Fruit fly (Drosophila melanogaster) whole organism, adult: ENCODE measurements around the gene GstT3.
"Not testable (repeated sequence)": the region's sequence is repeated elsewhere in the genome, so short reads cannot be mapped to it uniquely, and the experiment has no call there.

ENCODE experiments used
- CG11617 ChIP-seq: fragments of 200-800 bp; sonication (Bioruptor generic); optimal IDR thresholded peaks from 2 replicates; lab custom pipeline; 2017; ENCODE audit warnings: mild to moderate bottlenecking, missing biosample characterization, missing genetic modification reagents, missing genetic modification characterization
- CG12768 ChIP-seq: fragments of 200-800 bp; sonication (Bioruptor generic); optimal IDR thresholded peaks from 2 replicates; lab custom pipeline; 2017; ENCODE audit warnings: missing biosample characterization, missing genetic modification characterization, mild to moderate bottlenecking, moderate library complexity, missing genetic modification reagents
- CG14711 ChIP-seq: fragments of 200-800 bp; sonication (Bioruptor generic); optimal IDR thresholded peaks from 2 replicates; lab custom pipeline; 2018; ENCODE audit warnings: missing biosample characterization, mild to moderate bottlenecking, missing genetic modification characterization, moderate library complexity
- CG1620 ChIP-seq: fragments of 200-800 bp; sonication (Bioruptor generic); optimal IDR thresholded peaks from 2 replicates; lab custom pipeline; 2016; ENCODE audit warnings: missing biosample characterization, missing genetic modification characterization
- CG33017 ChIP-seq: fragments of 200-800 bp; sonication (Bioruptor generic); optimal IDR thresholded peaks from 2 replicates; lab custom pipeline; 2018; ENCODE audit warnings: missing biosample characterization, mild to moderate bottlenecking, missing genetic modification characterization, moderate library complexity
- CG5204 ChIP-seq: fragments of 200-800 bp; sonication (Bioruptor generic); optimal IDR thresholded peaks from 2 replicates; lab custom pipeline; 2016; ENCODE audit warnings: missing biosample characterization, missing genetic modification characterization
- CG7045 ChIP-seq: fragments of 200-800 bp; sonication (Bioruptor generic); optimal IDR thresholded peaks from 2 replicates; lab custom pipeline; 2017; ENCODE audit warnings: missing biosample characterization, mild to moderate bottlenecking, missing genetic modification characterization
- CG7101 ChIP-seq: fragments of 200-800 bp; sonication (Bioruptor generic); optimal IDR thresholded peaks from 2 replicates; lab custom pipeline; 2018; ENCODE audit warnings: missing biosample characterization, mild to moderate bottlenecking, missing genetic modification characterization, moderate library complexity
- Clk ChIP-seq: fragments of 200-800 bp; sonication (Bioruptor generic); optimal IDR thresholded peaks from 2 replicates; lab custom pipeline; 2017; ENCODE audit warnings: missing biosample characterization, missing genetic modification characterization
- Crg-1 ChIP-seq: fragments of 200-800 bp; sonication (Bioruptor generic); optimal IDR thresholded peaks from 2 replicates; lab custom pipeline; 2016; ENCODE audit warnings: missing biosample characterization, missing genetic modification characterization
- Hr96 ChIP-seq: fragments of 200-800 bp; sonication (Bioruptor generic); optimal IDR thresholded peaks from 2 replicates; lab custom pipeline; 2016; ENCODE audit warnings: missing biosample characterization, missing genetic modification characterization
- Mnt ChIP-seq: fragments of 200-800 bp; sonication (Bioruptor generic); optimal IDR thresholded peaks from 2 replicates; lab custom pipeline; 2016; ENCODE audit warnings: missing biosample characterization, mild to moderate bottlenecking, missing genetic modification characterization
- bab1 ChIP-seq: fragments of 200-800 bp; sonication (Bioruptor generic); optimal IDR thresholded peaks from 3 replicates; lab custom pipeline; 2019; ENCODE audit warnings: missing biosample characterization, mild to moderate bottlenecking, missing genetic modification characterization, moderate library complexity
- cic ChIP-seq: fragments of 200-800 bp; sonication (Bioruptor generic); optimal IDR thresholded peaks from 2 replicates; lab custom pipeline; 2017; ENCODE audit warnings: missing biosample characterization, mild to moderate bottlenecking, missing genetic modification characterization, moderate library complexity
- cnc ChIP-seq, 2 experiments: fragments of >200 bp; optimal IDR thresholded peaks; 2 replicates each; lab custom pipeline; 2017
- kay ChIP-seq: fragments of 200-800 bp; sonication (Bioruptor generic); peaks from one replicate; lab custom pipeline; 2016; ENCODE audit warnings: missing biosample characterization, missing genetic modification characterization, borderline replicate concordance
- ovo ChIP-seq: fragments of 200-800 bp; sonication (Bioruptor generic); optimal IDR thresholded peaks from 2 replicates; lab custom pipeline; 2016; ENCODE audit warnings: missing biosample characterization, missing genetic modification characterization
- pad ChIP-seq: fragments of 200-800 bp; sonication (Bioruptor generic); optimal IDR thresholded peaks from 3 replicates; lab custom pipeline; 2017; ENCODE audit warnings: missing biosample characterization, missing genetic modification characterization, mild to moderate bottlenecking, moderate library complexity, missing genetic modification reagents
- tj ChIP-seq: fragments of 200-800 bp; sonication (Bioruptor generic); optimal IDR thresholded peaks from 3 replicates; lab custom pipeline; 2017; ENCODE audit warnings: missing biosample characterization, mild to moderate bottlenecking, missing genetic modification characterization, moderate library complexity
- toe ChIP-seq: fragments of 200-800 bp; sonication (Bioruptor generic); optimal IDR thresholded peaks from 2 replicates; lab custom pipeline; 2016; ENCODE audit warnings: missing biosample characterization, missing genetic modification characterization

Gene GstT3

DNA sequence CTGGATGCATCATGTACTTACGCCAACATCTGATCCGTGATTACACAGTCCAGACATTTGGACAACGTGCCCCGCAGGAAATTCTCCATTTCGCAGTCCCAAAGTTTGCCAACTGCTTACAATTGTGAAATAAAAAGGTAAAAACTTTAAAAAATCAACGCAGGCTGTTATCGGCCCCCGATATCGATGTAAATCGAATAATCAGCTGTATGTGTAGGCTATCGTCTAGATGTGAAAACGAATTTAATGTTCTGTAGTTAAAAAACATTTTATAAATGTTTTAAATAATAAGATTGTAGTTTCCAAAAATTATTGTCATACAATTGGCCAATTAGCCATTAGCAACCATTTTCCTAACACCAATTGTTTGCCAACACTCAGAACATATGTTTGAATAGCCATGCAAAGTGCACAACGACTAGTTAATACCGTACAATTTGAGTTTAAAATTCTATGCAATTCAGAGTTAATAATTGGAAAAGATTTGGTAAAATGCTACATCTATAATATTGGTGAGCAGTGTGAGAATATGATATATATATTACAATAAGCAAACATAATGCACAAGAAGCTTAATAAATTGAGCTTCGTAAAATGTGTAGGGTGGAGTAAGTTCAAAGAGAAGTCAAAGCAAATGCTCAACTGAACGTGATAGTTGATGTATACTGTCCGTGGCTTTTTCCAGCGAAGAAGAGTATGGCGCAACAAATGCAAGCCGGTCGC lies 37.6 kb upstream of the GstT3 start, which contains the start of the genes CG11710 and mal:
TSS of gene CG11710 (minus strand) at position 192 of the 723 bp plus-strand sequence.
TSS of gene mal (plus strand) at position 194 of the 723 bp plus-strand sequence.
- TF ChIP-seq pad (GFP tag; lab: Kevin White, UChicago) (peak; percentile 77), Mnt (GFP tag; lab: Kevin White, UChicago) (peak; percentile 68), ovo (GFP tag; lab: Kevin White, UChicago) (peak; percentile 56), cic (GFP tag; lab: Kevin White, UChicago) (peak; percentile 39), cnc (optimal IDR thresholded peaks at IDR 0.05; lab: Kevin White, UChicago) (no peak), CG5204 (GFP tag; lab: Kevin White, UChicago) (peak; percentile 79), Clk (GFP tag; lab: Kevin White, UChicago) (peak; percentile 53), CG33017 (tag; lab: Kevin White, UChicago) (peak; percentile 53), tj (GFP tag; lab: Kevin White, UChicago) (peak; percentile 50), CG7045 (GFP tag; lab: Kevin White, UChicago) (peak; percentile 82), kay (GFP tag; lab: Kevin White, UChicago) (no peak), CG14711 (peak; percentile 82), CG12768 (GFP tag; lab: Kevin White, UChicago) (peak; percentile 82), toe (GFP tag; lab: Kevin White, UChicago) (peak; percentile 77), CG11617 (GFP tag; lab: Kevin White, UChicago) (peak; percentile 82), CG7101 (tag; lab: Kevin White, UChicago) (peak; percentile 83), Hr96 (peak; percentile 81), CG1620 (GFP tag; lab: Kevin White, UChicago) (peak; percentile 83), bab1 (GFP tag; lab: Kevin White, UChicago) (peak; percentile 90), Crg-1 (GFP tag; lab: Kevin White, UChicago) (peak; percentile 24)

DNA sequence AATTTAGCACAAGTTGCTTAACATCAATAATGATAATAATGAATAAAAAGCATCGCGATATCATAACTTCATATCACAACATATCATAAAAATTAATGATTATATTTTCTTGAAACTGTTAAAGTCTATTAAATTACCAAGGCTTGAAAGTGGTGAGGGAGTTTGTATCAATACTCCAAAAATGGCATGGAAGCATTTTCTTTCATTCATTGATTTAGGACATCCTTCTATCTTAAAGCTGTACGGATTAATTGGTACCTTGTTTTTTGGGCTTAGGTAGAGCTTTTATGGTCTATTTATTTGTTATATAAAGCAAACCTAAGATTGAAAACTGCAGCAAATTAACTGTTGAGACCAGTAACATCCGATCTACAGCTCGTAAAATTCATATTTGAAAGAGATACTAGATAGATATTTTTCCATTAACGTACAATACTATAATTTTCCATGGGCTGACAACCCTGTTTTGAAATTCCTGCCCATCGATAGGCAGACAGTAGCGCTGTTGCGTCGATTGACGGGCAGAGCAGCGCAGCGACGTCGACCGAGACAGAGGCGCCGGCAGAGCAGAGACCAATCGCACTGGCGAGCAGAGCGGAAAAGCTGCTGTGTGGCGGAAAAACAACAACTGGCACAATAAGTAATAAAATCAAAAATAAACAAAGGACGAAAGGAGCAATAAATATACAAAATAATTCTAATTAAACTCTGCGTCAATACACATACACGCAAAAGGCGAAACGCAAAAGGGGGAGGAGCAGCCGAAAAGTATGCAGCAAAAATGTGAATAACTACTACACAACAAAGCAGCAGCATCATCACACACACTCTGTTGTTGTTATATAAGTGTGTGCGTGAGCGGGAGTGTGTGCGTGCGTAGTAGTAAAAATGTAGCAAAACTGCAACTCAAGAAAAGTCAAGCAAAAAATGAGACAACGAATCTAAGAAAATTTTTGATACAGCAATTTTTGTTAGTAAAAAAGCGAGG lies 33.6 kb upstream of the GstT3 start, which contains the start of gene CG1695:
TSS of gene CG1695 (plus strand) at position 606 of the 988 bp plus-strand sequence.
- peak; percentile 64 for TF ChIP-seq CG14711
- TF ChIP-seq toe (GFP tag; lab: Kevin White, UChicago): peak; percentile 29
- TF ChIP-seq cnc (optimal IDR thresholded peaks at IDR 0.05; lab: Kevin White, UChicago): no peak
- TF ChIP-seq CG7045 (GFP tag; lab: Kevin White, UChicago): peak; percentile 5
- TF ChIP-seq CG5204 (GFP tag; lab: Kevin White, UChicago): peak; percentile 40

DNA sequence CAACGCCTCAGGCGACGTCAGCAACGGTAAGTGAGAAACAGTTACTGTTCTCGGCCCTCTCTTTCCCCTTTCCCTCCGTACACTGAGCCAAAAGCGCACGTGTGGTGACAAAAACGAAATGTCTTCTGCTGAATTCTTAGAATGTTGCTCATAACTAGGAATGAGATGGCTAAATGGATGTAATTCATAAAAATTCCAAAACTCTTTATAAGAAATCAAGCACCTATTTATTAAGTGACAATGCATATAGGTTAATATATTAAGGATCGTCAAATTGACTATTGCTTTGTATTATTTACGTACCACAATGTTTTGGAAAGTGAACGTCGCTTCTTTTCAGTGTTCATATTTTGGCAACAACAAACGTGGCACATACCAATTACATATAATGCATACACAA lies 32.7 kb upstream of the GstT3 start:
- TF ChIP-seq Hr96 (peak; percentile 8), CG12768 (GFP tag; lab: Kevin White, UChicago) (no peak), bab1 (GFP tag; lab: Kevin White, UChicago) (no peak), CG5204 (GFP tag; lab: Kevin White, UChicago) (peak; percentile 43), tj (GFP tag; lab: Kevin White, UChicago) (no peak), CG11617 (GFP tag; lab: Kevin White, UChicago) (no peak), CG7045 (GFP tag; lab: Kevin White, UChicago) (no peak), CG7101 (tag; lab: Kevin White, UChicago) (peak; percentile 6)

DNA sequence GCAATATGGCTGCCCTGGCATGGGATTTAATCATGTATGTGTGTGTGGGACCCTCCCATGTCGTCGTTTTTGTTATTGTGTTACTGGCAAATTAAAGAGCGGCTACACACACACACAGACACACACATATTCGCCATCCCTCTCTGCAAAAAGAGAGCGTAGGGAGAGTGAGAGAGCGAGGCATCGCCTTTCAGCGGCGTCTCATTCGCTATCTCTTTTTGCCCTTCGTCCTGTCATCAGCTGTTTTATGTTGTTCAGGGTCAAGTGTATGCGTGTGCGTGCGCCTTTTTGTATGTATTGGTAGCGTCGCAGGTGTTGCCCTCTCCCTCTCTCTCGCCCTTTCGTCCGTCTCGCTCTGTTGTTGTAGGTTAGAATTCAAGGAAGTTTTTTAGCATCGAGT lies 30.4 kb upstream of the GstT3 start:
- TF ChIP-seq CG14711: no peak
- no peak for TF ChIP-seq Crg-1 (GFP tag; lab: Kevin White, UChicago)
- no peak for TF ChIP-seq cnc (optimal IDR thresholded peaks at IDR 0.05; lab: Kevin White, UChicago)
- no peak for TF ChIP-seq CG5204 (GFP tag; lab: Kevin White, UChicago)
- no peak for TF ChIP-seq kay (GFP tag; lab: Kevin White, UChicago)
- TF ChIP-seq CG7045 (GFP tag; lab: Kevin White, UChicago): no peak
- no peak for TF ChIP-seq toe (GFP tag; lab: Kevin White, UChicago)
- TF ChIP-seq ovo (GFP tag; lab: Kevin White, UChicago): no peak
- no peak for TF ChIP-seq bab1 (GFP tag; lab: Kevin White, UChicago)
- TF ChIP-seq Mnt (GFP tag; lab: Kevin White, UChicago): no peak
- TF ChIP-seq Clk (GFP tag; lab: Kevin White, UChicago): no peak

DNA sequence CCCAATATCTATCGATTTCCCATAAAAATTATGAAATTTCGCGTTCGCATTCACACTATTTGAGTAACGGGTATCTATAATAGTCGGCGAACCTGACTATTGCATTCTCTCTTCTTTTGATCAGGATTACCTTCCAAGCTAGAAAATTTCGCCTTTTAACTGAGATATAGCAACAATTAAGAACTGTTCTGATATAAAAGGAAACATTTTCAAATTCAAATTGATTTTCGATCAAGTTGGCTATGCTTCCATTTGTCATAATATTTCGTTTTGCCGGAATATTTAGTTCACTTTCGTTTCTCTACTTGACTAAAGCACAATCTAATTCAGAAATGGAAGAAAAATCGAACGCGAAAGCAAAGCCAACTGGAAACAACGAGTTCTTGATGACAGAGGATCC lies 21.2 kb upstream of the GstT3 start, which contains the start of gene CG42578:
TSS of gene CG42578 (plus strand) at position 301 of the 400 bp plus-strand sequence.
- TF ChIP-seq CG12768, bab1, tj (GFP tag; lab: Kevin White, UChicago): not testable (repeated sequence)
